Worm (Caenorhabditis elegans): ENCODE measurements around the gene mtg-1.

Gene mtg-1

ce11 chrIII:1533615-1534014 is at the start of gene mtg-1:
mtg-1 (plus strand) TSS chrIII:1533774.
- TF ChIP-seq F33H1.4 (GFP tag; IDR thresholded peaks at IDR 0.05) (peak; percentile 35; the same call in 1 of the 2 replicates), mcd-1 (GFP tag; IDR thresholded peaks at IDR 0.05) (peak; percentile 90), F49E8.2 (tag; optimal IDR thresholded peaks at IDR 0.05; ENCODE audit: insufficient read depth) (peak; percentile 14), rcor-1 (GFP tag; IDR thresholded peaks at IDR 0.05) (peak; percentile 33; the same call in 1 of the 2 replicates), D2030.7 (GFP tag; IDR thresholded peaks at IDR 0.05) (peak; percentile 22; the same call in 1 of the 2 replicates), akir-1 (GFP tag; optimal IDR thresholded peaks at IDR 0.05) (no peak), ekl-4 (GFP tag; IDR thresholded peaks at IDR 0.05) (0 out of 2 replicates have a peak, but pooled peaks have one; percentile 39), hmg-1.2 (GFP tag; IDR thresholded peaks at IDR 0.05) (peak; percentile 98), lsl-1 (GFP tag; optimal IDR thresholded peaks at IDR 0.05) (peak; percentile 10), snpc-3.4 (tag; optimal IDR thresholded peaks at IDR 0.05) (peak; percentile 59), aptf-3 (GFP tag; IDR thresholded peaks at IDR 0.05) (no peak), efl-1 (GFP tag; optimal IDR thresholded peaks at IDR 0.05) (peak; percentile 14), hsf-1 (GFP tag; IDR thresholded peaks at IDR 0.05) (no peak), lin-54 (GFP tag; optimal IDR thresholded peaks at IDR 0.05) (peak; percentile 48), tbp1 (GFP tag; optimal IDR thresholded peaks at IDR 0.05) (peak; percentile 6), snpc-1.1 (tag; optimal IDR thresholded peaks at IDR 0.05; ENCODE audit: insufficient read depth) (peak; percentile 21), F52B5.7 (tag; optimal IDR thresholded peaks at IDR 0.05) (no peak)

- TF ChIP-seq ccch-3 (GFP tag; optimal IDR thresholded peaks at IDR 0.05) (no peak), ama-1 (optimal IDR thresholded peaks at IDR 0.05) (no peak), ama-1 (GFP tag; optimal IDR thresholded peaks at IDR 0.05) (no peak), cebp-2 (GFP tag; IDR thresholded peaks at IDR 0.05) (no peak), ets-4 (GFP tag; optimal IDR thresholded peaks at IDR 0.05) (no peak), ZK185.1 (tag; optimal IDR thresholded peaks at IDR 0.05; ENCODE audit: poor library complexity, severe bottlenecking) (no peak), mel-28 (tag; optimal IDR thresholded peaks at IDR 0.05; ENCODE audit: borderline replicate concordance) (no peak), B0035.1 (tag; optimal IDR thresholded peaks at IDR 0.05) (no peak), hsf-1 (GFP tag; IDR thresholded peaks at IDR 0.05) (no peak), let-607 (tag; optimal IDR thresholded peaks at IDR 0.05) (no peak), atf-7 (tag; optimal IDR thresholded peaks at IDR 0.05) (no peak), nhr-90 (tag; optimal IDR thresholded peaks at IDR 0.05) (no peak), sea-2 (GFP tag; IDR thresholded peaks at IDR 0.05) (no peak), akir-1 (GFP tag; optimal IDR thresholded peaks at IDR 0.05) (no peak), let-526 (GFP tag; IDR thresholded peaks at IDR 0.05) (no peak), efl-1 (GFP tag; optimal IDR thresholded peaks at IDR 0.05) (no peak)
Observed at ce11 chrIII:1495230-1495629, 38.3 kb upstream of the mtg-1 start, which contains the start of gene Y82E9BR.19. Y82E9BR.19 (minus strand) TSS chrIII:1495330.

DNA sequence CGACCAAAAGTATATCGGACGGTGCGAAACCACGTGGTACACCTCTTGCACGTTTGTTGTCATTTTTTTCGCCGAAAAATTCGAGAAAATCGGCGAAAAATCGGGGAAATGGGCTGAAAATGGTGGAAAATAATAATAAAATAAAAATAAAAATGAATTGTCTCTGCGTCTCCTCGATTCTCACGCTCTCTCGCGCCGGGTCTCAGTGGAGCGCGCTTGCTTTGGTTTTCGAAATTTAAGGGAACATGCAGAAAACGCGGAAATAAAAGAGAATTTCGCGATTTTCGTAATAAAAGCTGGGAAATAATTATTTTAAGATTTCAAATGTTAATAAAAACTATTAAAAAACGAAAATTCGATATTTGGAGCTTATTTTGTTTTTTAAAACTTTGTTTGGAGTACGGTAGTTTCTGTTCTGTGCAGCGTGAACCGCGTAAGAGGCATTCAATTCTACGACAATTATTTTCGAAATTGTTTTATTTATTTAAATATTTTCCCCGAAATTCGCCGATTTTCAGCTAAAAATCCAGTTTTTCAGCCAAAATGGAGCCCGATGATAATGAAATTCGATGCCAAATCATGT is 37.6 kb upstream of the mtg-1 start, which contains the start of the genes ave-1 and M01G5.1:
Gene ave-1, minus strand, starts transcription at position 113 of the 583 bp plus-strand sequence.
Gene M01G5.1, plus strand, starts transcription at position 539 of the 583 bp plus-strand sequence.
- no peak for TF ChIP-seq F37B4.10 (GFP tag; IDR thresholded peaks at IDR 0.05)
- TF ChIP-seq sptf-2 (GFP tag; optimal IDR thresholded peaks at IDR 0.05): no peak
- TF ChIP-seq akir-1 (GFP tag; optimal IDR thresholded peaks at IDR 0.05): no peak
- TF ChIP-seq F23B12.7 (tag; optimal IDR thresholded peaks at IDR 0.05; ENCODE audit: insufficient read depth): peak; percentile 42
- TF ChIP-seq mcd-1 (GFP tag; IDR thresholded peaks at IDR 0.05): peak; percentile 91
- peak; percentile 55 for TF ChIP-seq madf-6 (GFP tag; IDR thresholded peaks at IDR 0.05)
- peak; percentile 30; the same call in 1 of the 2 replicates for TF ChIP-seq F33H1.4 (GFP tag; IDR thresholded peaks at IDR 0.05)
- TF ChIP-seq aptf-2 (GFP tag; conservative IDR thresholded peaks at IDR 0.05): no peak
- TF ChIP-seq lin-54 (GFP tag; optimal IDR thresholded peaks at IDR 0.05): peak; percentile 42
- peak; percentile 16 for TF ChIP-seq efl-1 (GFP tag; optimal IDR thresholded peaks at IDR 0.05)
- TF ChIP-seq mxl-1 (tag; optimal IDR thresholded peaks at IDR 0.05): no peak
- TF ChIP-seq attf-5 (GFP tag; optimal IDR thresholded peaks at IDR 0.05): peak; percentile 3
- TF ChIP-seq lsl-1 (GFP tag; optimal IDR thresholded peaks at IDR 0.05): peak; percentile 92
- no peak for TF ChIP-seq cebp-1 (GFP tag; IDR thresholded peaks at IDR 0.05)
- TF ChIP-seq cebp-1 (tag; optimal IDR thresholded peaks at IDR 0.05): peak; percentile 54
- TF ChIP-seq unc-130 (GFP tag; optimal IDR thresholded peaks at IDR 0.05): no peak
- no peak for TF ChIP-seq F39B2.1 (GFP tag; IDR thresholded peaks at IDR 0.05)
- 0 out of 2 replicates have a peak, but pooled peaks have one; percentile 19 for TF ChIP-seq Y95B8A.8 (GFP tag; IDR thresholded peaks at IDR 0.05)
- TF ChIP-seq zim-3 (tag; optimal IDR thresholded peaks at IDR 0.05): no peak
- no peak for TF ChIP-seq snpc-1.1 (tag; optimal IDR thresholded peaks at IDR 0.05; ENCODE audit: insufficient read depth)
- TF ChIP-seq F57A8.1 (GFP tag; optimal IDR thresholded peaks at IDR 0.05): no peak
- TF ChIP-seq D2030.7 (GFP tag; IDR thresholded peaks at IDR 0.05): peak; percentile 49

All from whole organism, young adult.